Fruit fly (Drosophila melanogaster) whole organism, prepupa: ENCODE results near the gene eIF1.
A peak's percentile ranks its signal among the peaks of the same experiment; 100 is the strongest.

Experiments
- Blimp-1 ChIP-seq: fragments of 200-800 bp; sonication (Bioruptor generic); optimal IDR thresholded peaks from 3 replicates; lab custom pipeline; 2017; ENCODE audit warnings: missing biosample characterization, missing genetic modification characterization, mild to moderate bottlenecking, moderate library complexity, missing genetic modification reagents
- CG10669 ChIP-seq: fragments of 200-800 bp; sonication (Bioruptor generic); optimal IDR thresholded peaks from 3 replicates; lab custom pipeline; 2018; ENCODE audit warnings: missing biosample characterization, mild to moderate bottlenecking, missing genetic modification characterization, moderate library complexity
- CG11294 ChIP-seq: fragments of 200-800 bp; sonication (Bioruptor generic); IDR thresholded peaks from 2 replicates; pipeline ENCODE4 v1.3.6; 2022; ENCODE audit warnings: missing biosample characterization, missing genetic modification characterization
- CG15336 ChIP-seq: fragments of 200-800 bp; sonication (Bioruptor generic); IDR thresholded peaks from 2 replicates; pipeline ENCODE4 v1.3.6; 2022; ENCODE audit warnings: missing biosample characterization, missing genetic modification characterization
- CG1621 ChIP-seq: fragments of 200-800 bp; sonication (Bioruptor generic); optimal IDR thresholded peaks from 3 replicates; lab custom pipeline; 2018; ENCODE audit warnings: missing biosample characterization, mild to moderate bottlenecking, missing genetic modification characterization
- CG3032 ChIP-seq: fragments of 200-800 bp; optimal IDR thresholded peaks from 2 replicates; lab custom pipeline; 2019; ENCODE audit warnings: missing biosample characterization, mild to moderate bottlenecking, missing genetic modification characterization, moderate library complexity
- CG31627 ChIP-seq: fragments of 200-800 bp; sonication (Bioruptor generic); optimal IDR thresholded peaks from 3 replicates; lab custom pipeline; 2016; ENCODE audit warnings: missing biosample characterization, missing genetic modification characterization
- CG32006 ChIP-seq: fragments of 200-800 bp; sonication (Bioruptor generic); optimal IDR thresholded peaks from 3 replicates; lab custom pipeline; 2017; ENCODE audit warnings: missing biosample characterization, mild to moderate bottlenecking, missing genetic modification characterization
- CG34406 ChIP-seq: fragments of 200-800 bp; sonication (Bioruptor generic); optimal IDR thresholded peaks from 3 replicates; lab custom pipeline; 2016; ENCODE audit warnings: missing biosample characterization, missing genetic modification characterization
- CG3919 ChIP-seq: fragments of 200-800 bp; sonication (Bioruptor generic); optimal IDR thresholded peaks from 3 replicates; lab custom pipeline; 2016; ENCODE audit warnings: missing biosample characterization, missing genetic modification characterization
- CG4318 ChIP-seq: fragments of 200-800 bp; sonication (Bioruptor generic); optimal IDR thresholded peaks from 3 replicates; lab custom pipeline; 2017; ENCODE audit warnings: missing biosample characterization, mild to moderate bottlenecking, missing genetic modification characterization
- CG6163 ChIP-seq: fragments of 200-800 bp; sonication (Bioruptor generic); IDR thresholded peaks from 3 replicates; pipeline ENCODE4 v1.3.6; 2022; ENCODE audit warnings: missing biosample characterization, missing genetic modification characterization
- CG6854 ChIP-seq: fragments of 200-800 bp; sonication (Bioruptor generic); optimal IDR thresholded peaks from 2 replicates; lab custom pipeline; 2017; ENCODE audit warnings: missing biosample characterization, mild to moderate bottlenecking, missing genetic modification characterization
- CG7368 ChIP-seq: fragments of 200-800 bp; sonication (Bioruptor generic); optimal IDR thresholded peaks from 3 replicates; lab custom pipeline; 2016; ENCODE audit warnings: missing biosample characterization, missing genetic modification characterization
- CG8319 ChIP-seq: fragments of 200-800 bp; sonication (Bioruptor generic); optimal IDR thresholded peaks from 3 replicates; lab custom pipeline; 2016; ENCODE audit warnings: missing biosample characterization, missing genetic modification characterization
- CG8632 ChIP-seq: fragments of 200-800 bp; sonication (Bioruptor generic); optimal IDR thresholded peaks from 3 replicates; lab custom pipeline; 2016; ENCODE audit warnings: missing biosample characterization, missing genetic modification characterization
- CG9139 ChIP-seq: fragments of 200-800 bp; sonication (Bioruptor generic); optimal IDR thresholded peaks from 3 replicates; lab custom pipeline; 2017; ENCODE audit warnings: missing biosample characterization, mild to moderate bottlenecking, missing genetic modification characterization
- Eip93F ChIP-seq: fragments of 200-800 bp; sonication (Bioruptor generic); optimal IDR thresholded peaks from 2 replicates; lab custom pipeline; 2016; ENCODE audit warnings: missing biosample characterization, mild to moderate bottlenecking, missing genetic modification characterization
- Ets21C ChIP-seq: fragments of 200-800 bp; sonication (Bioruptor generic); optimal IDR thresholded peaks from 3 replicates; lab custom pipeline; 2016; ENCODE audit warnings: missing biosample characterization, missing genetic modification characterization
- Ets96B ChIP-seq: fragments of 200-800 bp; optimal IDR thresholded peaks from 2 replicates; lab custom pipeline; 2019; ENCODE audit warnings: missing biosample characterization, mild to moderate bottlenecking, missing genetic modification characterization, moderate library complexity
- Hr38 ChIP-seq: sonication (Bioruptor generic); optimal IDR thresholded peaks from 2 replicates; lab custom pipeline; 2016; ENCODE audit warnings: missing biosample characterization, missing genetic modification characterization
- Hr4 ChIP-seq: fragments of 200-800 bp; sonication (Bioruptor generic); optimal IDR thresholded peaks from 3 replicates; lab custom pipeline; 2016; ENCODE audit warnings: missing biosample characterization, missing genetic modification characterization
- Lpt ChIP-seq: fragments of 200-800 bp; sonication (Bioruptor generic); optimal IDR thresholded peaks from 3 replicates; lab custom pipeline; 2016; ENCODE audit warnings: missing biosample characterization, missing genetic modification characterization
- Met ChIP-seq: fragments of 200-800 bp; sonication (Bioruptor generic); optimal IDR thresholded peaks from 3 replicates; lab custom pipeline; 2016; ENCODE audit warnings: missing biosample characterization, missing genetic modification characterization
- OdsH ChIP-seq: fragments of 200-800 bp; sonication (Bioruptor generic); optimal IDR thresholded peaks from 3 replicates; lab custom pipeline; 2016; ENCODE audit warnings: missing biosample characterization, missing genetic modification characterization
- Smox ChIP-seq: fragments of 200-800 bp; sonication (Bioruptor generic); optimal IDR thresholded peaks from 3 replicates; lab custom pipeline; 2016; ENCODE audit warnings: missing biosample characterization, missing genetic modification characterization
- Sox14 ChIP-seq: fragments of 200-800 bp; sonication (Bioruptor generic); optimal IDR thresholded peaks from 3 replicates; lab custom pipeline; 2016; ENCODE audit warnings: missing biosample characterization, missing genetic modification characterization
- Sox15 ChIP-seq: fragments of 200-800 bp; sonication (Bioruptor generic); optimal IDR thresholded peaks from 3 replicates; lab custom pipeline; 2016; ENCODE audit warnings: missing biosample characterization, missing genetic modification characterization
- achi ChIP-seq: fragments of 200-800 bp; sonication (Bioruptor generic); optimal IDR thresholded peaks from 3 replicates; lab custom pipeline; 2016; ENCODE audit warnings: missing biosample characterization, missing genetic modification characterization
- acj6 ChIP-seq: fragments of 200-800 bp; sonication (Bioruptor generic); optimal IDR thresholded peaks from 3 replicates; lab custom pipeline; 2016; ENCODE audit warnings: missing biosample characterization, missing genetic modification characterization
- dsx ChIP-seq: fragments of 200-800 bp; optimal IDR thresholded peaks from 3 replicates; lab custom pipeline; 2019; ENCODE audit warnings: missing biosample characterization, mild to moderate bottlenecking, missing genetic modification characterization, moderate library complexity; ENCODE audit not compliant: poor library complexity, severe bottlenecking
- eg ChIP-seq: fragments of 200-800 bp; sonication (Bioruptor generic); IDR thresholded peaks from 3 replicates; pipeline ENCODE4 v1.3.6; 2022; ENCODE audit warnings: missing biosample characterization, missing genetic modification characterization
- esn ChIP-seq: fragments of 200-800 bp; sonication (Bioruptor generic); optimal IDR thresholded peaks from 2 replicates; lab custom pipeline; 2016; ENCODE audit warnings: missing biosample characterization, mild to moderate bottlenecking, missing genetic modification characterization, moderate library complexity
- fd59A ChIP-seq: fragments of 200-800 bp; sonication (Bioruptor generic); optimal IDR thresholded peaks from 2 replicates; lab custom pipeline; 2017; ENCODE audit warnings: missing biosample characterization, mild to moderate bottlenecking, missing genetic modification characterization, missing genetic modification reagents
- fd85E ChIP-seq: fragments of 200-800 bp; sonication (Bioruptor generic); optimal IDR thresholded peaks from 3 replicates; lab custom pipeline; 2016; ENCODE audit warnings: missing biosample characterization, missing genetic modification characterization
- net ChIP-seq: fragments of 200-800 bp; sonication (Bioruptor generic); optimal IDR thresholded peaks from 3 replicates; lab custom pipeline; 2016; ENCODE audit warnings: missing biosample characterization, missing genetic modification characterization
- pdm3 ChIP-seq: fragments of 200-800 bp; sonication (Bioruptor generic); optimal IDR thresholded peaks from 3 replicates; lab custom pipeline; 2016; ENCODE audit warnings: missing biosample characterization, missing genetic modification characterization
- salr ChIP-seq, 2 experiments: fragments of 200-800 bp; sonication (Bioruptor generic); optimal IDR thresholded peaks; 3 replicates each; lab custom pipeline; 2016 to 2018; ENCODE audit warnings: missing biosample characterization in 2 of 2, missing genetic modification characterization in 2 of 2, mild to moderate bottlenecking in 1 of 2
- ss ChIP-seq, 2 experiments: fragments of 200-800 bp; sonication (Bioruptor generic); optimal IDR thresholded peaks; 2 replicates in 1 of 2; 3 replicates in 1 of 2; lab custom pipeline; 2017 to 2018; ENCODE audit warnings: mild to moderate bottlenecking in 2 of 2, missing biosample characterization in 2 of 2, missing genetic modification characterization in 2 of 2, moderate library complexity in 1 of 2
- svp ChIP-seq: fragments of 200-800 bp; sonication (Bioruptor generic); peaks from one replicate; lab custom pipeline; 2016; ENCODE audit warnings: missing biosample characterization, missing genetic modification characterization
- topi ChIP-seq: fragments of 200-800 bp; sonication (Bioruptor generic); optimal IDR thresholded peaks from 3 replicates; lab custom pipeline; 2016; ENCODE audit warnings: missing biosample characterization, missing genetic modification characterization

Gene eIF1

DNA sequence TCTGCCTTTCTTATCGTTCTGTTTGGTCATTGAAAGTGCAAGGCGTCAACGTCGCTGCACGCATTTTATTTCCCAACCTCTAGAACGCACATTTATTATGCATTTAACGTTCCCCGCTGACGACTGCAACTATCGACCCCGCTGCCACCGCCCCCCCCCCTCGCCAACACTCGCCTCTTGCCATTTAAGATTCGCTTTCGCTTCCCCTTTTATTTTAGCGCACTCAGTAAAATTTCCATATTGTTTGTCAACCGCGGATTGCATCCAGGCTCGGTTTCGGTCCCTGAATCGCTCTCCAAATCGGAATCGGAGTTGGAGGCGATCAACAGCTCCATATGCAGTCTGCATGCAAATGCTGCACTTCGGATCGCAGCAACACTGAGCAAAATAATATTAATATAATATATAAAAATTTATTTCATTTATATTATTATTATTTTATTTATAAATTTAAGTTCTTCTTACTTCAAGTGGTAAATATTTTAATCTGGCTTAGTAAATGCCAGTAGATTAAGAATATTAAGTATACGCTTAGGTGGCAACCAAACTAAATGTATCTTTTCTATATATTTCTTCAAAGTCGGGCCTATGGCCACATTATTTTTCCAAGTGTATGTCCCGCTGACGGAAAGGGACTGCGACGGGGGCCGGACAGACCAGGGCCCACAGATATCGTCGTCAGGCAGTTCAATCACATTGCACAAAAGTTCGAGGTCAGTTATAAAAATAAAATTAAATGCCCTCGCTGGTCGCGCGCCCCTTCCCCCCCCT, 17.6 kb downstream of the eIF1 start (continued):
- TF ChIP-seq dsx (GFP tag; lab: Kevin White, UChicago) (peak; percentile 97), Lpt (GFP tag; lab: Kevin White, UChicago) (peak; percentile 64), CG34406 (peak; percentile 98), CG3032 (tag; lab: Kevin White, UChicago) (peak; percentile 99), salr (GFP tag; optimal IDR thresholded peaks at IDR 0.05; lab: Kevin White, UChicago) (peak; percentile 65 to 93), CG7368 (GFP tag; lab: Kevin White, UChicago) (peak; percentile 91), Blimp-1 (GFP tag; lab: Kevin White, UChicago) (peak; percentile 82), Hr38 (GFP tag; lab: Kevin White, UChicago) (no peak), esn (GFP tag; lab: Kevin White, UChicago) (peak; percentile 92), Sox15 (peak; percentile 93), Met (GFP tag; lab: Kevin White, UChicago) (peak; percentile 89), CG4318 (GFP tag; lab: Kevin White, UChicago) (peak; percentile 85), Eip93F (peak; percentile 57), net (GFP tag; lab: Kevin White, UChicago) (peak; percentile 88), fd59A (GFP tag; lab: Kevin White, UChicago) (peak; percentile 93), topi (GFP tag; lab: Kevin White, UChicago) (peak; percentile 92), pdm3 (peak; percentile 88), Ets21C (GFP tag; lab: Kevin White, UChicago) (peak; percentile 76), CG11294 (peak; percentile 62), svp (peak; percentile 98), CG3919 (GFP tag; lab: Kevin White, UChicago) (peak; percentile 95), CG15336 (GFP tag; lab: Robert Waterston, UW) (peak; percentile 86), CG1621 (tag; lab: Kevin White, UChicago) (peak; percentile 85), CG8632 (GFP tag; lab: Kevin White, UChicago) (peak; percentile 98), CG9139 (peak; percentile 98), fd85E (GFP tag; lab: Kevin White, UChicago) (peak; percentile 77), CG6854 (GFP tag; lab: Kevin White, UChicago) (peak; percentile 96), acj6 (GFP tag; lab: Kevin White, UChicago) (peak; percentile 94), eg (peak; percentile 76), Sox14 (GFP tag; lab: Kevin White, UChicago) (peak; percentile 91), ss (GFP tag; optimal IDR thresholded peaks at IDR 0.05; lab: Kevin White, UChicago) (peak; percentile 99), achi (GFP tag; lab: Kevin White, UChicago) (peak; percentile 96), Smox (GFP tag; lab: Kevin White, UChicago) (peak; percentile 83), CG31627 (GFP tag; lab: Kevin White, UChicago) (peak; percentile 90), Ets96B (tag; lab: Kevin White, UChicago) (peak; percentile 99), CG10669 (GFP tag; lab: Kevin White, UChicago) (peak; percentile 98), CG32006 (GFP tag; lab: Kevin White, UChicago) (peak; percentile 95), OdsH (GFP tag; lab: Kevin White, UChicago) (peak; percentile 93), CG6163 (GFP tag; lab: Robert Waterston, UW) (peak; percentile 93), Hr4 (GFP tag; lab: Kevin White, UChicago) (peak; percentile 83), CG8319 (peak; percentile 92)
- TF ChIP-seq, all 60 proteins: peak for 58

DNA sequence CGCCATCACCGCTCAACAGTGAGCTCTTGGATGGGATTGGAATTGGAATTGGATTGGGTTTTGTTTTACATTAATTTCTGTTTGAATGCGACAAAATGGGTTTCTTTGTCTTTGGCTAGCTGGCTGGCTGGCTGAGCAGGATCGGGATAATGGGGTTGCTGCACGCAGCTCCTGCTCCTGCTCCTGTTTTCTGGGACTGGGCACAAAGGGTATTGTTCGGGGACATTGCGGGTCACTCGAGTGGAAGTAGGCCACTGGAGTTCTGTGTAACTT, 18.2 kb downstream of the eIF1 start:
- peak; percentile 81 for TF ChIP-seq svp
- TF ChIP-seq fd59A (GFP tag; lab: Kevin White, UChicago) = no peak
